Worm (Caenorhabditis elegans): ENCODE measurements around the gene C25G4.17.

C25G4.17 gene

ce11 chrIV:12417536-12418195 lies 24.1 kb upstream of the C25G4.17 start, which contains the start of gene F08G5.3 (continued):
- TF ChIP-seq nfya-2 (GFP tag; IDR thresholded peaks at IDR 0.05): no peak
- no peak for TF ChIP-seq F55B11.4 (tag; optimal IDR thresholded peaks at IDR 0.05; ENCODE audit: borderline replicate concordance, insufficient read depth)
- TF ChIP-seq T07F8.4 (tag; optimal IDR thresholded peaks at IDR 0.05): peak; percentile 83
- TF ChIP-seq die-1 (tag; optimal IDR thresholded peaks at IDR 0.05): peak; percentile 89
- TF ChIP-seq sea-2 (GFP tag; IDR thresholded peaks at IDR 0.05): no peak
- TF ChIP-seq rpc-1 (optimal IDR thresholded peaks at IDR 0.05): peak; percentile 95
- peak; percentile 95 for TF ChIP-seq rpc-1 (tag; optimal IDR thresholded peaks at IDR 0.05)
- TF ChIP-seq chd-7 (tag; optimal IDR thresholded peaks at IDR 0.05): peak; percentile 47
- TF ChIP-seq hrde-1 (tag; optimal IDR thresholded peaks at IDR 0.05; ENCODE audit: borderline replicate concordance): peak; percentile 67
- TF ChIP-seq bed-1 (GFP tag; IDR thresholded peaks at IDR 0.05): 0 out of 2 replicates have a peak, but pooled peaks have one; percentile 68
- peak in 1 of 3 experiments; percentile 77 for TF ChIP-seq lin-35 (GFP tag; optimal IDR thresholded peaks at IDR 0.05)
- no peak; the same call in 1 of the 2 replicates for TF ChIP-seq madf-8 (GFP tag; conservative IDR thresholded peaks at IDR 0.05)
- TF ChIP-seq somi-1 (GFP tag; optimal IDR thresholded peaks at IDR 0.05): peak; percentile 59
- TF ChIP-seq hsf-1 (GFP tag; IDR thresholded peaks at IDR 0.05): peak; percentile 57; the same call in 1 of the 2 replicates

- TF ChIP-seq zfh-2 (GFP tag; conservative IDR thresholded peaks at IDR 0.05): no peak
- no peak for TF ChIP-seq zim-3 (tag; optimal IDR thresholded peaks at IDR 0.05)
- no peak for TF ChIP-seq bed-1 (GFP tag; IDR thresholded peaks at IDR 0.05)
- no peak for TF ChIP-seq nhr-90 (tag; optimal IDR thresholded peaks at IDR 0.05)
These were observed 22.5 kb upstream of the C25G4.17 start for ce11 chrIV:12419291-12419690.

ce11 chrIV:12420455-12420854 lies 21.4 kb upstream of the C25G4.17 start, which contains the start of gene ugt-65:
TSS of gene ugt-65 (plus strand) at chrIV:12420683.
- TF ChIP-seq nhr-80 (tag; optimal IDR thresholded peaks at IDR 0.05) (peak; percentile 61), hrde-1 (tag; optimal IDR thresholded peaks at IDR 0.05; ENCODE audit: borderline replicate concordance) (no peak), madf-3 (GFP tag; IDR thresholded peaks at IDR 0.05) (no peak)

- TF ChIP-seq chd-7 (tag; optimal IDR thresholded peaks at IDR 0.05): no peak
- TF ChIP-seq ama-1 (optimal IDR thresholded peaks at IDR 0.05): no peak
- no peak for TF ChIP-seq ama-1 (GFP tag; optimal IDR thresholded peaks at IDR 0.05)
- TF ChIP-seq athp-1 (tag; optimal IDR thresholded peaks at IDR 0.05): no peak
- TF ChIP-seq repo-1 (tag; optimal IDR thresholded peaks at IDR 0.05): no peak
- no peak for TF ChIP-seq B0035.1 (tag; optimal IDR thresholded peaks at IDR 0.05)
- no peak for TF ChIP-seq sptf-2 (GFP tag; optimal IDR thresholded peaks at IDR 0.05)
- no peak for TF ChIP-seq unc-62 (GFP tag; optimal IDR thresholded peaks at IDR 0.05)
- no peak for TF ChIP-seq nhr-80 (tag; optimal IDR thresholded peaks at IDR 0.05)
- TF ChIP-seq sdz-38 (tag; optimal IDR thresholded peaks at IDR 0.05): no peak
- no peak for TF ChIP-seq D2030.7 (GFP tag; IDR thresholded peaks at IDR 0.05)
- TF ChIP-seq nfyb-1 (GFP tag; IDR thresholded peaks at IDR 0.05): no peak
- no peak for TF ChIP-seq F57A8.1 (GFP tag; optimal IDR thresholded peaks at IDR 0.05)
- no peak for TF ChIP-seq attf-3 (GFP tag; conservative IDR thresholded peaks at IDR 0.05)
- TF ChIP-seq snpc-3.4 (tag; optimal IDR thresholded peaks at IDR 0.05): no peak
These were observed 16.2 kb upstream of the C25G4.17 start for ce11 chrIV:12425595-12425994.
